Worm (Caenorhabditis elegans) whole organism, young adult: Measurements from ENCODE around the gene R144.13.

Experiments used
- F49E8.2 ChIP-seq: sonication (generic microtip); optimal IDR thresholded peaks from 3 replicates; lab custom pipeline; 2017; ENCODE audit warnings: missing genetic modification characterization, mild to moderate bottlenecking, missing compliant biosample characterization, antibody characterized with exemption, moderate library complexity; ENCODE audit not compliant: insufficient read depth
- K12H6.12 ChIP-seq: fragments of 200-800 bp; sonication (Bioruptor generic); optimal IDR thresholded peaks from 2 replicates; lab custom pipeline; 2018; ENCODE audit warnings: mild to moderate bottlenecking, missing genetic modification characterization, missing compliant biosample characterization
- mel-28 ChIP-seq: sonication (generic microtip); optimal IDR thresholded peaks from 2 replicates; lab custom pipeline; 2016; ENCODE audit warnings: borderline replicate concordance, mild to moderate bottlenecking, missing genetic modification characterization, missing compliant biosample characterization
- nfya-1 ChIP-seq: sonication (generic microtip); optimal IDR thresholded peaks from 2 replicates; lab custom pipeline; 2017; ENCODE audit warnings: antibody characterized with exemption, missing compliant biosample characterization, missing genetic modification characterization, borderline replicate concordance; ENCODE audit not compliant: insufficient read depth
- pha-4 ChIP-seq: fragments of 150-350 bp; sonication (generic microtip); optimal IDR thresholded peaks from 2 replicates; lab custom pipeline; 2014; ENCODE audit warnings: missing biosample characterization, missing genetic modification reagents, missing genetic modification characterization

DNA sequence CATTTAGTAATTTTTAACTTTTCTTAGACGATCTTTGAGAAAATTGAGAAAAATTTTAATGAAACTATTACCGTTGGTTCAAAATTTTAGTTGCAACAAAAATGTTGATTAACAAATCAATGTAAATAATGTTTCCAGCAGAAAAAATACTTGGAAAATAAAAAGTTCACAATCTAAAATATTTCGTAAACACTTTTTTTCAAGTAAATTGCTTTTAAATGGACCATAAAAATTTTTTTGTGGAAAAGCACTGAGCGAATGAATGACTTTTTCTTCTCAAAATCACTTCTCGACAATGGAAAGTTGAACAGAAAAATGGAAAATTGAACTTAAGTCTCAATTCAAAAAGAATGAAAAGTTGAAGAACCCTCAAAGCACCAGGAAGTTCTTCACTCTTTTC lies 30.5 kb downstream of the R144.13 start, which contains the start of gene C45G9.8:
- TF ChIP-seq mel-28 (tag; lab: Kevin White, UChicago), result no peak
- no peak for TF ChIP-seq K12H6.12 (tag; lab: Kevin White, UChicago)
- TF ChIP-seq nfya-1 (tag; lab: Kevin White, UChicago), result no peak
- no peak for TF ChIP-seq F49E8.2 (tag; lab: Kevin White, UChicago)
- no peak for TF ChIP-seq pha-4 (tag; lab: Kevin White, UChicago)
